Worm (Caenorhabditis elegans) whole organism, young adult: ENCODE results near the gene T28F3.11.

ENCODE experiments used
- B0261.1 ChIP-seq: sonication (generic microtip); optimal IDR thresholded peaks from 2 replicates; lab custom pipeline; 2016; ENCODE audit warnings: mild to moderate bottlenecking, missing genetic modification characterization, moderate library complexity, missing compliant biosample characterization
- C06A6.2 ChIP-seq: fragments of 200-800 bp; sonication (Bioruptor generic); conservative IDR thresholded peaks from 2 replicates; pipeline ENCODE4 v1.3.6; 2022; ENCODE audit warnings: missing genetic modification characterization, missing compliant biosample characterization
- C17E4.6 ChIP-seq: fragments of 200-800 bp; sonication (Bioruptor generic); IDR thresholded peaks from 2 replicates; pipeline ENCODE4 v1.3.6; 2022; ENCODE audit warnings: missing genetic modification reagents, missing genetic modification characterization, missing compliant biosample characterization
- F23B12.7 ChIP-seq: sonication (generic microtip); optimal IDR thresholded peaks from 2 replicates; lab custom pipeline; 2017; ENCODE audit warnings: missing genetic modification characterization, mild to moderate bottlenecking, missing compliant biosample characterization, antibody characterized with exemption, moderate library complexity; ENCODE audit not compliant: insufficient read depth
- F33H1.4 ChIP-seq: fragments of 200-800 bp; sonication (Bioruptor generic); IDR thresholded peaks from 2 replicates; pipeline ENCODE4 v1.3.6; 2022; ENCODE audit warnings: missing genetic modification reagents, missing genetic modification characterization, missing compliant biosample characterization
- K11D2.4 ChIP-seq: fragments of 200-800 bp; sonication (Bioruptor generic); IDR thresholded peaks from 2 replicates; pipeline ENCODE4 v1.3.6; 2022; ENCODE audit warnings: missing genetic modification reagents, missing genetic modification characterization, missing compliant biosample characterization
- Y53F4B.3 ChIP-seq: fragments of 200-800 bp; sonication (Bioruptor generic); IDR thresholded peaks from 2 replicates; pipeline ENCODE4 v1.3.6; 2022; ENCODE audit warnings: missing genetic modification reagents, missing genetic modification characterization, missing compliant biosample characterization
- Y79H2A.3 ChIP-seq: fragments of 200-800 bp; sonication (Bioruptor generic); conservative IDR thresholded peaks from 2 replicates; pipeline ENCODE4 v1.3.6; 2022; ENCODE audit warnings: missing genetic modification reagents, missing genetic modification characterization, missing compliant biosample characterization
- akir-1 ChIP-seq: fragments of 200-800 bp; sonication (Bioruptor generic); optimal IDR thresholded peaks from 2 replicates; lab custom pipeline; 2018; ENCODE audit warnings: mild to moderate bottlenecking, missing genetic modification characterization, moderate library complexity, missing compliant biosample characterization
- ama-1 ChIP-seq, 3 experiments: fragments of 150-350 bp in 1 of 3; sonication (generic microtip) in 2 of 3; optimal IDR thresholded peaks; 2 replicates each; lab custom pipeline; 2014 to 2018; ENCODE audit warnings: missing biosample characterization in 2 of 3, missing genetic modification characterization in 2 of 3, missing genetic modification reagents in 2 of 3
- attf-5 ChIP-seq: fragments of 200-800 bp; sonication (Bioruptor generic); optimal IDR thresholded peaks from 2 replicates; lab custom pipeline; 2018; ENCODE audit warnings: mild to moderate bottlenecking, missing genetic modification characterization, missing compliant biosample characterization
- ceh-100 ChIP-seq: fragments of 200-800 bp; sonication (Bioruptor generic); IDR thresholded peaks from 2 replicates; pipeline ENCODE4 v1.3.6; 2022; ENCODE audit warnings: missing genetic modification reagents, missing genetic modification characterization, missing compliant biosample characterization
- ceh-58 ChIP-seq: fragments of 200-800 bp; sonication (Bioruptor generic); IDR thresholded peaks from 2 replicates; pipeline ENCODE4 v1.3.6; 2022; ENCODE audit warnings: missing genetic modification characterization, missing compliant biosample characterization
- dox-1 ChIP-seq: fragments of 200-800 bp; sonication (Bioruptor generic); IDR thresholded peaks from 2 replicates; pipeline ENCODE4 v1.3.6; 2022; ENCODE audit warnings: missing genetic modification reagents, missing genetic modification characterization, missing compliant biosample characterization
- dpl-1 ChIP-seq: fragments of 150-350 bp; optimal IDR thresholded peaks from 2 replicates; lab custom pipeline; 2014; ENCODE audit warnings: missing biosample characterization, missing genetic modification reagents, missing genetic modification characterization
- egl-18 ChIP-seq: fragments of 200-800 bp; sonication (Bioruptor generic); IDR thresholded peaks from 2 replicates; pipeline ENCODE4 v1.3.6; 2022; ENCODE audit warnings: missing genetic modification reagents, missing genetic modification characterization, missing compliant biosample characterization
- ekl-4 ChIP-seq: fragments of 200-800 bp; sonication (Bioruptor generic); IDR thresholded peaks from 2 replicates; pipeline ENCODE4 v1.3.6; 2022; ENCODE audit warnings: missing genetic modification reagents, missing genetic modification characterization, missing compliant biosample characterization
- ets-4 ChIP-seq: fragments of 200-800 bp; sonication (Bioruptor generic); optimal IDR thresholded peaks from 2 replicates; lab custom pipeline; 2018; ENCODE audit warnings: mild to moderate bottlenecking, missing genetic modification characterization, missing compliant biosample characterization
- hmg-1.2 ChIP-seq: fragments of 200-800 bp; sonication (Bioruptor generic); IDR thresholded peaks from 2 replicates; pipeline ENCODE4 v1.3.6; 2022; ENCODE audit warnings: missing genetic modification reagents, missing genetic modification characterization, missing compliant biosample characterization
- lag-1 ChIP-seq: fragments of 200-800 bp; sonication (Bioruptor generic); IDR thresholded peaks from 2 replicates; pipeline ENCODE4 v1.3.6; 2022; ENCODE audit warnings: missing genetic modification reagents, missing genetic modification characterization, missing compliant biosample characterization
- let-526 ChIP-seq: fragments of 200-800 bp; sonication (Bioruptor generic); IDR thresholded peaks from 2 replicates; pipeline ENCODE4 v1.3.6; 2022; ENCODE audit warnings: missing genetic modification reagents, missing genetic modification characterization, missing compliant biosample characterization
- lin-54 ChIP-seq: fragments of 200-800 bp; sonication (Bioruptor generic); optimal IDR thresholded peaks from 2 replicates; lab custom pipeline; 2018; ENCODE audit warnings: mild to moderate bottlenecking, missing genetic modification characterization, missing compliant biosample characterization
- lsl-1 ChIP-seq: fragments of 200-800 bp; sonication (Bioruptor generic); optimal IDR thresholded peaks from 2 replicates; lab custom pipeline; 2018; ENCODE audit warnings: mild to moderate bottlenecking, missing genetic modification characterization, moderate library complexity, missing compliant biosample characterization
- madf-10 ChIP-seq: sonication (generic microtip); optimal IDR thresholded peaks from 2 replicates; lab custom pipeline; 2016; ENCODE audit warnings: mild to moderate bottlenecking, missing genetic modification characterization, missing compliant biosample characterization
- madf-3 ChIP-seq: fragments of 200-800 bp; sonication (Bioruptor generic); IDR thresholded peaks from 2 replicates; pipeline ENCODE4 v1.3.6; 2022; ENCODE audit warnings: missing genetic modification reagents, missing genetic modification characterization, missing compliant biosample characterization
- madf-8 ChIP-seq: fragments of 200-800 bp; sonication (Bioruptor generic); conservative IDR thresholded peaks from 2 replicates; pipeline ENCODE4 v1.3.6; 2022; ENCODE audit warnings: missing genetic modification reagents, missing genetic modification characterization, missing compliant biosample characterization
- mcd-1 ChIP-seq: fragments of 200-800 bp; sonication (Bioruptor generic); IDR thresholded peaks from 2 replicates; pipeline ENCODE4 v1.3.6; 2022; ENCODE audit warnings: missing genetic modification reagents, missing genetic modification characterization, missing compliant biosample characterization
- mel-28 ChIP-seq: sonication (generic microtip); optimal IDR thresholded peaks from 2 replicates; lab custom pipeline; 2016; ENCODE audit warnings: borderline replicate concordance, mild to moderate bottlenecking, missing genetic modification characterization, missing compliant biosample characterization
- nfyb-1 ChIP-seq: fragments of 200-800 bp; sonication (Bioruptor generic); IDR thresholded peaks from 2 replicates; pipeline ENCODE4 v1.3.6; 2022; ENCODE audit warnings: missing genetic modification reagents, missing genetic modification characterization, missing compliant biosample characterization
- nhr-120 ChIP-seq: fragments of 200-800 bp; sonication (Bioruptor generic); IDR thresholded peaks from 2 replicates; pipeline ENCODE4 v1.3.6; 2022; ENCODE audit warnings: missing genetic modification characterization, missing compliant biosample characterization
- nhr-80 ChIP-seq: sonication (generic microtip); optimal IDR thresholded peaks from 2 replicates; lab custom pipeline; 2016; ENCODE audit warnings: missing genetic modification characterization, missing compliant biosample characterization
- pbrm-1 ChIP-seq: fragments of 200-800 bp; sonication (Bioruptor generic); IDR thresholded peaks from 2 replicates; pipeline ENCODE4 v1.3.6; 2022; ENCODE audit warnings: missing genetic modification reagents, missing genetic modification characterization, missing compliant biosample characterization
- rcor-1 ChIP-seq: fragments of 200-800 bp; sonication (Bioruptor generic); IDR thresholded peaks from 2 replicates; pipeline ENCODE4 v1.3.6; 2022; ENCODE audit warnings: missing genetic modification reagents, missing genetic modification characterization, missing compliant biosample characterization
- snpc-1.1 ChIP-seq: sonication (generic microtip); optimal IDR thresholded peaks from 2 replicates; lab custom pipeline; 2017; ENCODE audit warnings: missing genetic modification characterization, mild to moderate bottlenecking, missing compliant biosample characterization, antibody characterized with exemption, moderate library complexity, missing genotype, missing genetic modification reagents; ENCODE audit not compliant: insufficient read depth
- snpc-4 ChIP-seq, 5 experiments: fragments of 150-350 bp in 1 of 5; sonication (generic microtip) in 4 of 5; optimal IDR thresholded peaks; 2 replicates each; lab custom pipeline; 2014 to 2018; ENCODE audit warnings: missing genetic modification characterization in 5 of 5, missing biosample characterization in 3 of 5, antibody characterized with exemption in 2 of 5, mild to moderate bottlenecking in 2 of 5, missing compliant biosample characterization in 2 of 5, missing genotype in 2 of 5, moderate library complexity in 2 of 5, missing genetic modification reagents in 1 of 5
- somi-1 ChIP-seq: fragments of 200-800 bp; sonication (Bioruptor generic); optimal IDR thresholded peaks from 2 replicates; lab custom pipeline; 2018; ENCODE audit warnings: mild to moderate bottlenecking, missing genetic modification characterization, missing compliant biosample characterization
- unc-62 ChIP-seq: fragments of 150-350 bp; optimal IDR thresholded peaks from 2 replicates; lab custom pipeline; 2014; ENCODE audit warnings: missing biosample characterization, missing genetic modification reagents, missing genetic modification characterization
- ztf-18 ChIP-seq: sonication (generic microtip); optimal IDR thresholded peaks from 2 replicates; lab custom pipeline; 2016; ENCODE audit warnings: missing genotype, mild to moderate bottlenecking, missing genetic modification characterization, missing compliant biosample characterization

The T28F3.11 gene

ce11 chrIV:17333542-17334281 lies 42.2 kb upstream of the T28F3.11 start, which contains the start of gene C49C3.15:
C49C3.15 (plus strand) TSS chrIV:17334231.
- TF ChIP-seq hmg-1.2 (GFP tag; lab: Robert Waterston, UW) (peak; percentile 51; the same call in 1 of the 2 replicates), ceh-58 (GFP tag; lab: Robert Waterston, UW) (no peak), dox-1 (GFP tag; lab: Robert Waterston, UW) (no peak), nhr-80 (tag; lab: Kevin White, UChicago) (peak; percentile 15), ekl-4 (GFP tag; lab: Robert Waterston, UW) (no peak), rcor-1 (GFP tag; lab: Robert Waterston, UW) (no peak), snpc-1.1 (tag; lab: Kevin White, UChicago) (no peak), Y79H2A.3 (GFP tag; lab: Robert Waterston, UW) (no peak), mcd-1 (0 out of 2 replicates have a peak, but pooled peaks have one; percentile 11), snpc-4 (GFP tag; optimal IDR thresholded peaks at IDR 0.05; lab: Kevin White, UChicago) (no peak), snpc-4 (tag; optimal IDR thresholded peaks at IDR 0.05; lab: Kevin White, UChicago) (peak in 1 of 4 experiments; percentile 52), B0261.1 (no peak), nhr-120 (GFP tag; lab: Robert Waterston, UW) (no peak), lin-54 (GFP tag; lab: Kevin White, UChicago) (no peak), K11D2.4 (GFP tag; lab: Robert Waterston, UW) (no peak), F23B12.7 (tag; lab: Kevin White, UChicago) (peak; percentile 20), akir-1 (no peak), F33H1.4 (GFP tag; lab: Robert Waterston, UW) (no peak), let-526 (no peak), somi-1 (no peak), attf-5 (GFP tag; lab: Kevin White, UChicago) (peak; percentile 71), dpl-1 (no peak), madf-8 (GFP tag; lab: Robert Waterston, UW) (no peak), ceh-100 (GFP tag; lab: Robert Waterston, UW) (no peak), ama-1 (optimal IDR thresholded peaks at IDR 0.05; lab: Kevin White, UChicago) (no peak), ama-1 (GFP tag; optimal IDR thresholded peaks at IDR 0.05; lab: Kevin White, UChicago) (peak in 1 of 2 experiments; percentile 21), lsl-1 (GFP tag; lab: Kevin White, UChicago) (no peak), madf-3 (no peak), ets-4 (GFP tag; lab: Kevin White, UChicago) (no peak), lag-1 (GFP tag; lab: Robert Waterston, UW) (no peak), pbrm-1 (GFP tag; lab: Robert Waterston, UW) (no peak), madf-10 (no peak), nfyb-1 (GFP tag; lab: Robert Waterston, UW) (no peak), mel-28 (tag; lab: Kevin White, UChicago) (no peak), egl-18 (no peak), C17E4.6 (no peak), unc-62 (GFP tag; lab: Kevin White, UChicago) (no peak), ztf-18 (tag; lab: Kevin White, UChicago) (peak; percentile 13), Y53F4B.3 (GFP tag; lab: Robert Waterston, UW) (no peak), C06A6.2 (GFP tag; lab: Robert Waterston, UW) (no peak)
